Fruit fly (Drosophila melanogaster) whole organism, embryonic: ENCODE results near the gene CG10510.

Experiments
- B-H2 ChIP-seq: fragments of 200-800 bp; sonication (Bioruptor generic); optimal IDR thresholded peaks from 2 replicates; lab custom pipeline; 2018; ENCODE audit warnings: missing biosample characterization, mild to moderate bottlenecking, missing genetic modification characterization
- CG11398 ChIP-seq: fragments of 200-800 bp; sonication (Bioruptor generic); optimal IDR thresholded peaks from 2 replicates; lab custom pipeline; 2016; ENCODE audit warnings: missing biosample characterization, missing genetic modification characterization
- CG11456 ChIP-seq: fragments of 200-800 bp; sonication (Bioruptor generic); IDR thresholded peaks from 3 replicates; pipeline ENCODE4 v1.3.6; 2022; ENCODE audit warnings: missing biosample characterization, missing genetic modification characterization
- CG13296 ChIP-seq: fragments of 200-800 bp; sonication (Bioruptor generic); optimal IDR thresholded peaks from 3 replicates; lab custom pipeline; 2018; ENCODE audit warnings: missing biosample characterization, mild to moderate bottlenecking, missing genetic modification characterization
- CG13624 ChIP-seq: fragments of 200-800 bp; sonication (Bioruptor generic); optimal IDR thresholded peaks from 2 replicates; lab custom pipeline; 2016; ENCODE audit warnings: missing biosample characterization, missing genetic modification characterization
- CG14710 ChIP-seq: fragments of 200-800 bp; sonication (Bioruptor generic); optimal IDR thresholded peaks from 3 replicates; lab custom pipeline; 2019; ENCODE audit warnings: missing biosample characterization, mild to moderate bottlenecking, missing genetic modification characterization, moderate library complexity
- CG1603 ChIP-seq: fragments of 200-800 bp; sonication (Bioruptor generic); optimal IDR thresholded peaks from 2 replicates; lab custom pipeline; 2019; ENCODE audit warnings: missing biosample characterization, mild to moderate bottlenecking, missing genetic modification characterization, moderate library complexity
- CG17186 ChIP-seq: fragments of 200-800 bp; sonication (Bioruptor generic); optimal IDR thresholded peaks from 3 replicates; lab custom pipeline; 2017; ENCODE audit warnings: missing biosample characterization, missing genetic modification reagents, missing genetic modification characterization
- CG17385 ChIP-seq: fragments of 200-800 bp; sonication (Bioruptor generic); optimal IDR thresholded peaks from 3 replicates; lab custom pipeline; 2018; ENCODE audit warnings: missing biosample characterization, mild to moderate bottlenecking, missing genetic modification characterization
- CG17829 ChIP-seq: fragments of 200-800 bp; optimal IDR thresholded peaks from 2 replicates; lab custom pipeline; 2019; ENCODE audit warnings: missing biosample characterization, mild to moderate bottlenecking, missing genetic modification characterization, moderate library complexity
- CG3281 ChIP-seq: fragments of 200-800 bp; sonication (Bioruptor generic); optimal IDR thresholded peaks from 3 replicates; lab custom pipeline; 2017; ENCODE audit warnings: missing biosample characterization, mild to moderate bottlenecking, missing genetic modification characterization
- CG34224 ChIP-seq: fragments of 200-800 bp; sonication (Bioruptor generic); IDR thresholded peaks from 3 replicates; pipeline ENCODE4 v1.3.6; 2022; ENCODE audit warnings: missing biosample characterization, missing genetic modification characterization; ENCODE audit not compliant: partially characterized antibody
- CG34422 ChIP-seq: fragments of 200-800 bp; sonication (Bioruptor generic); IDR thresholded peaks from 3 replicates; pipeline ENCODE4 v1.3.6; 2022; ENCODE audit warnings: missing biosample characterization, missing genetic modification characterization
- CG3995 ChIP-seq: fragments of 200-800 bp; sonication (Bioruptor generic); optimal IDR thresholded peaks from 3 replicates; lab custom pipeline; 2016; ENCODE audit warnings: missing biosample characterization, missing genetic modification characterization
- CG42726 ChIP-seq: fragments of 200-800 bp; sonication (Bioruptor generic); IDR thresholded peaks from 2 replicates; pipeline ENCODE4 v1.3.6; 2022; ENCODE audit warnings: missing biosample characterization, missing genetic modification characterization; ENCODE audit not compliant: partially characterized antibody
- CG4282 ChIP-seq: fragments of 200-800 bp; sonication (Bioruptor generic); optimal IDR thresholded peaks from 2 replicates; lab custom pipeline; 2016; ENCODE audit warnings: missing biosample characterization, missing genetic modification characterization
- CG4617 ChIP-seq: fragments of 200-800 bp; sonication (Bioruptor generic); optimal IDR thresholded peaks from 3 replicates; lab custom pipeline; 2016; ENCODE audit warnings: missing biosample characterization, missing genetic modification characterization, borderline replicate concordance
- CG7963 ChIP-seq: fragments of 200-800 bp; sonication (Bioruptor generic); IDR thresholded peaks from 3 replicates; pipeline ENCODE4 v1.3.6; 2022; ENCODE audit warnings: missing biosample characterization, missing genetic modification characterization; ENCODE audit not compliant: partially characterized antibody
- CG8924 ChIP-seq: fragments of 200-800 bp; optimal IDR thresholded peaks from 3 replicates; lab custom pipeline; 2019; ENCODE audit warnings: missing biosample characterization, mild to moderate bottlenecking, missing genetic modification characterization, moderate library complexity
- Dek ChIP-seq: fragments of 200-800 bp; sonication (Bioruptor generic); optimal IDR thresholded peaks from 3 replicates; lab custom pipeline; 2019; ENCODE audit warnings: missing biosample characterization, mild to moderate bottlenecking, missing genetic modification characterization, moderate library complexity
- Doc3 ChIP-seq: fragments of 200-800 bp; sonication (Bioruptor generic); IDR thresholded peaks from 3 replicates; pipeline ENCODE4 v1.3.6; 2022; ENCODE audit warnings: missing biosample characterization, missing genetic modification characterization; ENCODE audit not compliant: partially characterized antibody
- Dp ChIP-seq: fragments of 200-800 bp; sonication (Bioruptor generic); optimal IDR thresholded peaks from 2 replicates; lab custom pipeline; 2018; ENCODE audit warnings: missing biosample characterization, mild to moderate bottlenecking, missing genetic modification characterization, moderate library complexity
- E2f1 ChIP-seq: fragments of 200-800 bp; sonication (Bioruptor generic); IDR thresholded peaks from 2 replicates; pipeline ENCODE4 v1.3.6; 2022; ENCODE audit warnings: missing biosample characterization, missing genetic modification characterization
- Ets97D ChIP-seq: fragments of 200-800 bp; sonication (Bioruptor generic); optimal IDR thresholded peaks from 3 replicates; lab custom pipeline; 2016; ENCODE audit warnings: missing biosample characterization, missing genetic modification characterization
- HLH4C ChIP-seq: fragments of 200-800 bp; sonication (Bioruptor generic); IDR thresholded peaks from 3 replicates; pipeline ENCODE4 v1.3.6; 2022; ENCODE audit warnings: missing biosample characterization, missing genetic modification characterization; ENCODE audit not compliant: partially characterized antibody
- HmgD ChIP-seq: fragments of 200-800 bp; sonication (Bioruptor generic); optimal IDR thresholded peaks from 3 replicates; lab custom pipeline; 2016; ENCODE audit warnings: missing biosample characterization, missing genetic modification characterization
- Kr ChIP-seq: fragments of 200-800 bp; sonication (Bioruptor generic); optimal IDR thresholded peaks from 2 replicates; lab custom pipeline; 2017; ENCODE audit warnings: missing biosample characterization, mild to moderate bottlenecking, missing genetic modification characterization
- MBD-R2 ChIP-seq: fragments of 200-800 bp; sonication (Bioruptor generic); IDR thresholded peaks from 2 replicates; pipeline ENCODE4 v1.3.6; 2022; ENCODE audit warnings: missing biosample characterization, missing genetic modification characterization
- amos ChIP-seq: fragments of 200-800 bp; sonication (Bioruptor generic); IDR thresholded peaks from 2 replicates; pipeline ENCODE4 v1.3.6; 2022; ENCODE audit warnings: missing biosample characterization, missing genetic modification characterization; ENCODE audit not compliant: partially characterized antibody
- ase ChIP-seq: fragments of 200-800 bp; sonication (Bioruptor generic); IDR thresholded peaks from 3 replicates; pipeline ENCODE4 v1.3.6; 2022; ENCODE audit warnings: missing biosample characterization, missing genetic modification characterization
- chinmo ChIP-seq: fragments of 200-800 bp; sonication (Bioruptor generic); IDR thresholded peaks from 4 replicates; pipeline ENCODE4 v1.3.6; 2022; ENCODE audit warnings: missing biosample characterization, missing genetic modification characterization; ENCODE audit not compliant: partially characterized antibody
- crp ChIP-seq, 2 experiments: fragments of 200-800 bp; sonication (Bioruptor generic); optimal IDR thresholded peaks; 2 replicates in 1 of 2; 3 replicates in 1 of 2; lab custom pipeline; 2017; ENCODE audit warnings: missing biosample characterization in 2 of 2, missing genetic modification characterization in 2 of 2, mild to moderate bottlenecking in 1 of 2, moderate library complexity in 1 of 2
- dm ChIP-seq: fragments of 200-800 bp; sonication (Bioruptor generic); optimal IDR thresholded peaks from 3 replicates; lab custom pipeline; 2016; ENCODE audit warnings: missing biosample characterization, missing genetic modification characterization
- gfzf ChIP-seq: fragments of 200-800 bp; sonication (Bioruptor generic); optimal IDR thresholded peaks from 2 replicates; lab custom pipeline; 2016; ENCODE audit warnings: missing biosample characterization, mild to moderate bottlenecking, missing genetic modification characterization, moderate library complexity
- gsb-n ChIP-seq: fragments of 200-800 bp; sonication (Bioruptor generic); optimal IDR thresholded peaks from 3 replicates; lab custom pipeline; 2018; ENCODE audit warnings: missing biosample characterization, mild to moderate bottlenecking, missing genetic modification characterization
- hb ChIP-seq: fragments of 200-800 bp; sonication (Bioruptor generic); IDR thresholded peaks from 3 replicates; pipeline ENCODE4 v1.3.6; 2022; ENCODE audit warnings: missing biosample characterization, missing genetic modification characterization; ENCODE audit not compliant: partially characterized antibody
- hkb ChIP-seq, 2 experiments: fragments of 200-800 bp in 1 of 2; fragments of >200 bp in 1 of 2; sonication (Bioruptor generic) in 1 of 2; IDR thresholded peaks in 1 of 2; optimal IDR thresholded peaks in 1 of 2; 2 replicates each; pipeline versions ENCODE4 v1.3.6 to Lab custom; 2017 to 2022; ENCODE audit warnings: missing biosample characterization in 1 of 2, missing genetic modification characterization in 1 of 2
- kah ChIP-seq: fragments of 200-800 bp; sonication (Bioruptor generic); optimal IDR thresholded peaks from 2 replicates; lab custom pipeline; 2018; ENCODE audit warnings: missing biosample characterization, mild to moderate bottlenecking, missing genetic modification characterization
- kay ChIP-seq: fragments of 200-800 bp; sonication (Bioruptor generic); optimal IDR thresholded peaks from 2 replicates; lab custom pipeline; 2016; ENCODE audit warnings: missing biosample characterization, missing genetic modification characterization
- knrl ChIP-seq: fragments of 200-800 bp; sonication (Bioruptor generic); IDR thresholded peaks from 3 replicates; pipeline ENCODE4 v1.3.6; 2022; ENCODE audit warnings: missing biosample characterization, missing genetic modification characterization; ENCODE audit not compliant: partially characterized antibody
- mirr ChIP-seq: fragments of 200-800 bp; sonication (Bioruptor generic); optimal IDR thresholded peaks from 3 replicates; lab custom pipeline; 2018; ENCODE audit warnings: missing biosample characterization, mild to moderate bottlenecking, missing genetic modification characterization
- row ChIP-seq: fragments of 200-800 bp; sonication (Bioruptor generic); IDR thresholded peaks from 3 replicates; pipeline ENCODE4 v1.3.6; 2022; ENCODE audit warnings: missing biosample characterization, missing genetic modification characterization
- schlank ChIP-seq: fragments of 200-800 bp; sonication (Bioruptor generic); optimal IDR thresholded peaks from 2 replicates; lab custom pipeline; 2018; ENCODE audit warnings: missing biosample characterization, mild to moderate bottlenecking, missing genetic modification characterization
- tgo ChIP-seq: fragments of 200-800 bp; sonication (Bioruptor generic); IDR thresholded peaks from 3 replicates; pipeline ENCODE4 v1.3.6; 2022; ENCODE audit warnings: missing biosample characterization, missing genetic modification characterization
- usp ChIP-seq: fragments of >200 bp; optimal IDR thresholded peaks from 2 replicates; lab custom pipeline; 2017; ENCODE audit warnings: missing biosample characterization, missing genetic modification characterization
- vnd ChIP-seq: fragments of 200-800 bp; sonication (Bioruptor generic); IDR thresholded peaks from 3 replicates; pipeline ENCODE4 v1.3.6; 2022; ENCODE audit warnings: missing biosample characterization, missing genetic modification characterization; ENCODE audit not compliant: partially characterized antibody
- vvl ChIP-seq: fragments of 200-800 bp; sonication (Bioruptor generic); IDR thresholded peaks from 2 replicates; pipeline ENCODE4 v1.3.6; 2022; ENCODE audit warnings: missing biosample characterization, missing genetic modification characterization
- zen2 ChIP-seq: fragments of 200-800 bp; sonication (Bioruptor generic); IDR thresholded peaks from 3 replicates; pipeline ENCODE4 v1.3.6; 2022; ENCODE audit warnings: missing biosample characterization, missing genetic modification characterization; ENCODE audit not compliant: partially characterized antibody

The CG10510 gene

dm6 chr3L:21216697-21217291 is 6.9 kb upstream of the CG10510 start, which contains the start of the genes Trmt112 and Ilk (continued):
- TF ChIP-seq CG13296 (GFP tag; lab: Kevin White, UChicago) = no peak
- no peak for TF ChIP-seq E2f1 (GFP tag; lab: Robert Waterston, UW)
- no peak for TF ChIP-seq ase (GFP tag; lab: Robert Waterston, UW)
- TF ChIP-seq CG8924 = no peak
- peak; percentile 96 for TF ChIP-seq MBD-R2 (GFP tag; lab: Robert Waterston, UW)
- peak; percentile 66; the same call in 1 of the 3 replicates for TF ChIP-seq CG34422
- peak; percentile 10 for TF ChIP-seq HmgD (GFP tag; lab: Kevin White, UChicago)
- peak; percentile 6 for TF ChIP-seq CG3995 (GFP tag; lab: Kevin White, UChicago)
- TF ChIP-seq hkb (optimal IDR thresholded peaks at IDR 0.05; lab: Kevin White, UChicago) = peak; percentile 53
- TF ChIP-seq hkb (GFP tag; IDR thresholded peaks at IDR 0.05; lab: Robert Waterston, UW) = no peak
- TF ChIP-seq row (GFP tag; lab: Robert Waterston, UW) = peak; percentile 38; the same call in 1 of the 3 replicates
- TF ChIP-seq usp (GFP tag; lab: Kevin White, UChicago) = no peak
- TF ChIP-seq CG34224 = peak; percentile 77
- TF ChIP-seq CG17385 (GFP tag; lab: Kevin White, UChicago) = peak; percentile 98
- TF ChIP-seq CG4617 (GFP tag; lab: Kevin White, UChicago) = peak; percentile 99
- peak; percentile 80 for TF ChIP-seq CG7963 (GFP tag; lab: Robert Waterston, UW)
- TF ChIP-seq CG17829 (tag; lab: Kevin White, UChicago) = peak; percentile 32
- peak; percentile 68 for TF ChIP-seq gfzf (GFP tag; lab: Kevin White, UChicago)
- TF ChIP-seq Kr (GFP tag; lab: Kevin White, UChicago) = no peak
- peak; percentile 47 for TF ChIP-seq CG13624 (GFP tag; lab: Kevin White, UChicago)
- TF ChIP-seq schlank (tag; lab: Kevin White, UChicago) = no peak
- peak; percentile 5 for TF ChIP-seq CG4282
- peak; percentile 51 for TF ChIP-seq CG14710 (tag; lab: Kevin White, UChicago)
- peak; percentile 89 for TF ChIP-seq CG42726
- TF ChIP-seq crp (GFP tag; optimal IDR thresholded peaks at IDR 0.05; lab: Kevin White, UChicago) = peak in 1 of 2 experiments; percentile 66
- TF ChIP-seq CG1603 = peak; percentile 85
- peak; percentile 86 for TF ChIP-seq knrl
- TF ChIP-seq Dek (tag; lab: Kevin White, UChicago) = no peak
- peak; percentile 83 for TF ChIP-seq Ets97D
- TF ChIP-seq chinmo (GFP tag; lab: Robert Waterston, UW) = peak; percentile 90; the same call in 3 of the 4 replicates
- TF ChIP-seq dm = peak; percentile 95
- peak; percentile 44 for TF ChIP-seq kay
- TF ChIP-seq tgo (GFP tag; lab: Robert Waterston, UW) = no peak
- TF ChIP-seq gsb-n (tag; lab: Kevin White, UChicago) = peak; percentile 14
- TF ChIP-seq HLH4C = peak; percentile 84
- TF ChIP-seq vnd = peak; percentile 84
- peak; percentile 71 for TF ChIP-seq Dp
- TF ChIP-seq CG3281 (GFP tag; lab: Kevin White, UChicago) = no peak
- TF ChIP-seq CG11398 (GFP tag; lab: Kevin White, UChicago) = no peak
- TF ChIP-seq mirr (GFP tag; lab: Kevin White, UChicago) = peak; percentile 10
- peak; percentile 62 for TF ChIP-seq zen2 (GFP tag; lab: Robert Waterston, UW)
- TF ChIP-seq CG11456 (GFP tag; lab: Robert Waterston, UW) = no peak
- TF ChIP-seq CG17186 (GFP tag; lab: Kevin White, UChicago) = peak; percentile 46
- peak; percentile 80 for TF ChIP-seq hb (GFP tag; lab: Robert Waterston, UW)
- peak; percentile 61; the same call in 1 of the 3 replicates for TF ChIP-seq Doc3 (GFP tag; lab: Robert Waterston, UW)
- peak; percentile 26 for TF ChIP-seq B-H2 (GFP tag; lab: Kevin White, UChicago)
- peak; percentile 91 for TF ChIP-seq amos (GFP tag; lab: Robert Waterston, UW)
- peak; percentile 2 for TF ChIP-seq kah (GFP tag; lab: Kevin White, UChicago)
- TF ChIP-seq vvl = peak; percentile 54; the same call in 1 of the 2 replicates
